Fruit fly (Drosophila melanogaster) whole organism, adult: ENCODE results near the gene uif.
A peak's percentile ranks its signal among the peaks of the same experiment; 100 is the strongest.

Source experiments
- CG12768 ChIP-seq: fragments of 200-800 bp; sonication (Bioruptor generic); optimal IDR thresholded peaks from 2 replicates; lab custom pipeline; 2017; ENCODE audit warnings: missing biosample characterization, missing genetic modification characterization, mild to moderate bottlenecking, moderate library complexity, missing genetic modification reagents
- CG1620 ChIP-seq: fragments of 200-800 bp; sonication (Bioruptor generic); optimal IDR thresholded peaks from 2 replicates; lab custom pipeline; 2016; ENCODE audit warnings: missing biosample characterization, missing genetic modification characterization
- CG33017 ChIP-seq: fragments of 200-800 bp; sonication (Bioruptor generic); optimal IDR thresholded peaks from 2 replicates; lab custom pipeline; 2018; ENCODE audit warnings: missing biosample characterization, mild to moderate bottlenecking, missing genetic modification characterization, moderate library complexity
- CG7101 ChIP-seq: fragments of 200-800 bp; sonication (Bioruptor generic); optimal IDR thresholded peaks from 2 replicates; lab custom pipeline; 2018; ENCODE audit warnings: missing biosample characterization, mild to moderate bottlenecking, missing genetic modification characterization, moderate library complexity
- Clk ChIP-seq: fragments of 200-800 bp; sonication (Bioruptor generic); optimal IDR thresholded peaks from 2 replicates; lab custom pipeline; 2017; ENCODE audit warnings: missing biosample characterization, missing genetic modification characterization
- bab1 ChIP-seq: fragments of 200-800 bp; sonication (Bioruptor generic); optimal IDR thresholded peaks from 3 replicates; lab custom pipeline; 2019; ENCODE audit warnings: missing biosample characterization, mild to moderate bottlenecking, missing genetic modification characterization, moderate library complexity
- kay ChIP-seq: fragments of 200-800 bp; sonication (Bioruptor generic); peaks from one replicate; lab custom pipeline; 2016; ENCODE audit warnings: missing biosample characterization, missing genetic modification characterization, borderline replicate concordance
- ovo ChIP-seq: fragments of 200-800 bp; sonication (Bioruptor generic); optimal IDR thresholded peaks from 2 replicates; lab custom pipeline; 2016; ENCODE audit warnings: missing biosample characterization, missing genetic modification characterization

DNA sequence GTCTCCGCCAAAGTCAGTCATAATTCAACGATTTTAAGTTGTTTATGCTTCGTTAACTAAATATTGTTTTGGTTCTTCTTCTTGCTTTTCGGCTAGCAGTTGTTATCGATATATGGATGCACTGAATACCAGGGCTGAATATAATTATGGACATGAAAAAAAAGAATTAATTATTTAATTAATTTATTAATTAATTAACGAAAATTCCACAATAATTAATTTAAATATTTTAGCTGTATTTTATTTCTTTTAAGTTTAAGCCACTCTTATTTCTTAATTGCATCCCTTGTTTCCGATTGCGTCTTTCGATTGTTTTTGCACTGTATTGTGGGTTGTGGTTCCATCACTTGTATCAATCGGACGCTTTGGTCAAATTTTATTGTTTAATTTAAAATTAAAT lies 60.1 kb downstream of the uif start, which contains the start of the genes Gas41 and SA1:
- no peak for TF ChIP-seq kay (GFP tag; lab: Kevin White, UChicago)
- TF ChIP-seq bab1, result peak; percentile 45
- TF ChIP-seq CG7101 (tag; lab: Kevin White, UChicago), result peak; percentile 96
- TF ChIP-seq CG12768, result peak; percentile 79
- peak; percentile 1 for TF ChIP-seq CG1620 (GFP tag; lab: Kevin White, UChicago)
- TF ChIP-seq CG33017, result peak; percentile 94
- peak; percentile 8 for TF ChIP-seq Clk (GFP tag; lab: Kevin White, UChicago)
- TF ChIP-seq ovo (GFP tag; lab: Kevin White, UChicago), result peak; percentile 82
